Worm (Caenorhabditis elegans): ENCODE measurements around the gene K10G9.2.
A peak's percentile ranks its signal among the peaks of the same experiment; 100 is the strongest.

Gene K10G9.2

DNA sequence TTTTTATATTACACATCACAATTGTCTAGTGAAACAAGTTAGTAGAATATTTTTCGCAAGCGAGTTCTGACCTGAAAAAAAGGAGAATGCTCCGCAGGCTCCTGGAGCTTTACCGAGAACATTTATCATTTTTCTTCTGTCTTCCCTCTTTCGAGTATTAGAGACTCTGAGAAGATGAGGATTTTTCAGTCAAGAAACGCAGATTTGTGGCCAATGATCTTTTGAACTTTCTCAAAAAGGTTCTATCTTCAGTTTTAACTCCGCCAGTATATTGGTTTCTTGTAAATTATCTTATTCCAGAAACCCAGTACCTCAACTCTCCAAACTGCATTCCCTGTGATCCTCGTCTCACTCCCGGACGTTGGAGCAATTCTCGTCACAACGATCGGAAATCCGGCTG lies at the start of gene K10G9.2:
Gene K10G9.2, plus strand, starts transcription at position 301 of the 400 bp plus-strand sequence.
- no peak for TF ChIP-seq C16A3.4 (tag; optimal IDR thresholded peaks at IDR 0.05)
- TF ChIP-seq isw-1 (GFP tag; IDR thresholded peaks at IDR 0.05), result no peak
- TF ChIP-seq F16B12.6 (tag; optimal IDR thresholded peaks at IDR 0.05), result no peak
- TF ChIP-seq nhr-19 (GFP tag; conservative IDR thresholded peaks at IDR 0.05), result no peak

DNA sequence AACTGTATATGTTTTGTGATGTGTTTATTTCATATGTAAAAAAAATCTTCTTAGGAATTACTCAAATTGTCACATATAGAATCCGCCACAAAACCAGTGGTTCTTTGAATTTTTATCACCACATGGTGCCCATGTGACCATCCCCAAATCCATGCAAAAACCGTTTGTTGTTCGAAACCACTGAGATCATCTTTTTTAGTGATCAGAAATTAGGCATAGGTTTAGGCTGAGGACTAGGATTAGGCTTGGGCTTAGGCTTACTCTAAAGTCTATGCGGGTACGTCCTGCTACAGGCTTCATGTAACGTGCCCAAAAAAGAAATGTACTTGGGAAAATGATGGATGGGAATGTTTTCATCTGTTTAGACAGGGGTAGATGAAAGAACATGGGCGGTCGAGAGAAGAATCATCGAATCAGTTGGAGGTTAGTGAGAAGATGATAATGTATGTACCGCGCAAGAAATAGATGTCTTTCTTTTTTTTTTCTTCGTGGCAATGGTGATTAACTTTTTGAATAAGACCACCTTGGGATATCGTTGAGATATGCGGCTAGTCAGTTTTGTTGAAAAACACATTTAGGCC lies 49.3 kb upstream of the K10G9.2 start:
- TF ChIP-seq snu-23 (GFP tag; optimal IDR thresholded peaks at IDR 0.05) (peak; percentile 39), sox-4 (tag; optimal IDR thresholded peaks at IDR 0.05) (no peak), mdl-1 (tag; optimal IDR thresholded peaks at IDR 0.05) (peak in 1 of 2 experiments; percentile 15), nhr-19 (GFP tag; conservative IDR thresholded peaks at IDR 0.05) (peak; percentile 28; the same call in 1 of the 2 replicates), ceh-88 (GFP tag; IDR thresholded peaks at IDR 0.05) (no peak), elt-3 (tag; optimal IDR thresholded peaks at IDR 0.05) (peak in 2 of 6 experiments; percentile 19 to 79), nhr-20 (tag; optimal IDR thresholded peaks at IDR 0.05) (peak; percentile 27), nhr-90 (tag; optimal IDR thresholded peaks at IDR 0.05; ENCODE audit: poor library complexity) (peak; percentile 27), blmp-1 (tag; optimal IDR thresholded peaks at IDR 0.05) (peak; percentile 62), lin-14 (GFP tag; optimal IDR thresholded peaks at IDR 0.05) (peak; percentile 51), grh-1 (GFP tag; IDR thresholded peaks at IDR 0.05) (no peak), nhr-85 (tag) (peak; percentile 52), unc-130 (tag; optimal IDR thresholded peaks at IDR 0.05) (no peak), lin-35 (GFP tag; optimal IDR thresholded peaks at IDR 0.05) (peak in 1 of 2 experiments; percentile 36), tlp-1 (tag; optimal IDR thresholded peaks at IDR 0.05) (no peak), snpc-4 (tag; optimal IDR thresholded peaks at IDR 0.05) (no peak), nhr-71 (tag; optimal IDR thresholded peaks at IDR 0.05) (peak; percentile 37)

DNA sequence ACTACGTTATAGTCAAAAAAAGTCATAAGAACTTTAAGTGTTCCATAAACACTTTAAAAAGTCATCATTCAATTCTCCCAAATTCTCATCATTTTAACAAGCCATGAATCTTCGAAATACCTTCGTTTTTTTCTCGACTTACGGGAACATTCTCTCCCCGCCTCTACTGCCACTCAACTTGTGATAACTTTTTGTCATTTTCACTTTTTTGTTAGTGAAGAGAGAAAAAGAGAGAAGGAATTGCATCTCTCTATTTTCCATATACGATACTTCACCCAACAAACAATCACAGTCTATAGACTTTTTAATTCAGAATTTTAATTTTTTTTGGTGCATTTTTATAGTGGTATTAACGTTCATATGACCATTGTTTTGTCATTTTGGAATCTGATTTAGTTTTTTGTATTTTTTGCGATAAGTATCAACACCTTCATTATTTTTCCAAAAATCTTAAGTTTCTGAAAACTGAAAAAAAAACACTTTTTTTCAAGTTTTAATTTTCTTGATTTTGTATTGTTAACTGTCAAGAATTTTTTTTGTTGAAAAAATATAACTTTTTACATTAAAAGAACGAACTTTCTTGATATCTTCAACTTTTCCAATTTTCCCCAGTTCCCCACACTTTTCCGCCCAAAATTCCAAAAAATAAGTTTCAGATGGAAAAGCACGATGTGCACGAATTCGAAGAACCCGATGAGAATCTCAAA lies 47.1 kb upstream of the K10G9.2 start, which contains the start of gene Y70G10A.3:
Gene Y70G10A.3, plus strand, starts transcription at position 657 of the 707 bp plus-strand sequence.
- TF ChIP-seq lin-14 (GFP tag; optimal IDR thresholded peaks at IDR 0.05), result peak; percentile 16
- TF ChIP-seq nhr-85 (tag), result peak; percentile 71
- TF ChIP-seq pqm-1 (tag; optimal IDR thresholded peaks at IDR 0.05), result no peak
- no peak for TF ChIP-seq nhr-47 (tag; optimal IDR thresholded peaks at IDR 0.05)
- TF ChIP-seq nhr-20 (tag; optimal IDR thresholded peaks at IDR 0.05), result peak; percentile 9
- no peak for TF ChIP-seq efl-3 (GFP tag; optimal IDR thresholded peaks at IDR 0.05)
- TF ChIP-seq lin-35 (GFP tag; optimal IDR thresholded peaks at IDR 0.05), result peak in 1 of 2 experiments; percentile 5
- no peak for TF ChIP-seq hpl-2 (GFP tag; optimal IDR thresholded peaks at IDR 0.05)
- TF ChIP-seq nhr-71 (tag; optimal IDR thresholded peaks at IDR 0.05), result peak; percentile 10
- no peak for TF ChIP-seq snpc-4 (tag; optimal IDR thresholded peaks at IDR 0.05)
- TF ChIP-seq elt-3 (tag; optimal IDR thresholded peaks at IDR 0.05), result peak in 1 of 6 experiments; percentile 78
- TF ChIP-seq snu-23 (GFP tag; optimal IDR thresholded peaks at IDR 0.05), result peak; percentile 26
- peak; percentile 92 for TF ChIP-seq blmp-1 (tag; optimal IDR thresholded peaks at IDR 0.05)
- no peak for TF ChIP-seq ama-1 (optimal IDR thresholded peaks at IDR 0.05)

DNA sequence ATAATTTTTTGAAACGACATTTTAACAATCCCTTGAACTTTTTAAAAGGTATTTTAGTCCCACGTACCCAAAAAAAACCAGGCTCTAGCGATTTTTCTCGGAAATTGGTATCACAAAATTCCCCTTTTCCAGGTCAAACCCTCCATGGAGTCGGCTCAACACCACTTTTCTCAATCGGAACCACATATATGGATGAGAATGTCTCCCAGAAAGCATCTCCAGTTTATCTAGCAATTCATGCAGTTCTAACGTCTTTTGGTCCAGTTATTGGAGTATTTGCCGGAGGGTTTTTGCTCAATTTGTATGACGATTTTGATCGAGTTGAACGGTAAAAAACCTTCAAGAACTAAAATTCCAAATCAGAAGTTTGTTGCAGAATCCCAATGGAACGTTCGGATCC lies 45.6 kb upstream of the K10G9.2 start:
- TF ChIP-seq ceh-8 (GFP tag; optimal IDR thresholded peaks at IDR 0.05) (no peak), nhr-77 (tag; optimal IDR thresholded peaks at IDR 0.05) (no peak), nhr-20 (tag; optimal IDR thresholded peaks at IDR 0.05) (no peak), alr-1 (tag; optimal IDR thresholded peaks at IDR 0.05; ENCODE audit: borderline replicate concordance) (no peak), ztf-4 (tag; optimal IDR thresholded peaks at IDR 0.05) (no peak)

DNA sequence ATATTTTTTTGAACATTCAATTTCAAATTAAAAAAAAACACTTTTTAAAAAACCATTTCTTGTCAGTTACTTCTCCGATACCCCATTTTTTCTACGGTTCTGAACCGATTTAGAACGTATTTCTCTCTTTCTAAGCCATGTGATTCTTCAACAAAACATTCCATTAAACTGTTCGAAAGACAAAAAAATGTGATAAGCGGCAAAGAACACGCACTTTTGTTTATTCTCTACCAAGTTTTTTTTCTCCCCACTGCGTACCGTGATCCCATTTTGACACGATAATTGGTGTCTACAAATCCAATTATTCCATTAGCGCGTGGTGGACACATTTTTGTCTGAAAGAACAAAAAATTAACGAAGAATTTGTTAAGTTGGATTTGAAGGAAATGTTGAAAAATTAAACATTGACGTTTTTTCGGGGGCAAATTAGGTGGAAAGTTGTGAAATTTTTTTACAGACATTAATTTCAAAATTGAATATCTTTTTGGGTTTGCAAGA lies 44.3 kb upstream of the K10G9.2 start:
- TF ChIP-seq nhr-19 (GFP tag; conservative IDR thresholded peaks at IDR 0.05), result peak; percentile 49
- no peak for TF ChIP-seq fkh-8 (tag; optimal IDR thresholded peaks at IDR 0.05)
- TF ChIP-seq nhr-12 (tag; optimal IDR thresholded peaks at IDR 0.05), result no peak
- TF ChIP-seq nhr-20 (tag; optimal IDR thresholded peaks at IDR 0.05), result no peak
- no peak for TF ChIP-seq C34B4.2 (tag; optimal IDR thresholded peaks at IDR 0.05)
- TF ChIP-seq egl-27 (tag; optimal IDR thresholded peaks at IDR 0.05), result no peak
- peak; percentile 22 for TF ChIP-seq blmp-1 (tag; optimal IDR thresholded peaks at IDR 0.05)
- peak; percentile 95 for TF ChIP-seq ceh-8 (GFP tag; optimal IDR thresholded peaks at IDR 0.05)
- TF ChIP-seq xbp-1 (tag; optimal IDR thresholded peaks at IDR 0.05), result no peak
- 0 out of 2 replicates have a peak, but pooled peaks have one; percentile 16 for TF ChIP-seq grh-1 (GFP tag; IDR thresholded peaks at IDR 0.05)
- peak; percentile 24 for TF ChIP-seq nhr-71 (tag; optimal IDR thresholded peaks at IDR 0.05)
- no peak for TF ChIP-seq Y116A8C.19 (tag; optimal IDR thresholded peaks at IDR 0.05; ENCODE audit: borderline replicate concordance)
- TF ChIP-seq elt-3 (tag; optimal IDR thresholded peaks at IDR 0.05), result peak in 1 of 6 experiments; percentile 77
- TF ChIP-seq lin-14 (GFP tag; optimal IDR thresholded peaks at IDR 0.05), result peak; percentile 42
- peak; percentile 86 for TF ChIP-seq nhr-85 (tag)

All from whole organism, L1 larva.